Fruit fly (Drosophila melanogaster) whole organism, embryonic: ENCODE data around the gene Vti1a.

ENCODE experiments used
- Ada2b ChIP-seq: fragments of 200-800 bp; sonication (Bioruptor generic); IDR thresholded peaks from 2 replicates; pipeline ENCODE4 v1.3.6; 2022; ENCODE audit warnings: missing biosample characterization, missing genetic modification characterization
- B-H2 ChIP-seq: fragments of 200-800 bp; sonication (Bioruptor generic); optimal IDR thresholded peaks from 2 replicates; lab custom pipeline; 2018; ENCODE audit warnings: missing biosample characterization, mild to moderate bottlenecking, missing genetic modification characterization
- CG1603 ChIP-seq: fragments of 200-800 bp; sonication (Bioruptor generic); optimal IDR thresholded peaks from 2 replicates; lab custom pipeline; 2019; ENCODE audit warnings: missing biosample characterization, mild to moderate bottlenecking, missing genetic modification characterization, moderate library complexity
- CG1832 ChIP-seq: fragments of 200-800 bp; sonication (Bioruptor generic); optimal IDR thresholded peaks from 2 replicates; lab custom pipeline; 2017; ENCODE audit warnings: missing biosample characterization, mild to moderate bottlenecking, missing genetic modification characterization, inconsistent platforms
- CG2116 ChIP-seq: fragments of 200-800 bp; sonication (Bioruptor generic); optimal IDR thresholded peaks from 3 replicates; lab custom pipeline; 2018; ENCODE audit warnings: missing biosample characterization, mild to moderate bottlenecking, missing genetic modification characterization
- CG32532 ChIP-seq: fragments of 200-800 bp; sonication (Bioruptor generic); IDR thresholded peaks from 2 replicates; pipeline ENCODE4 v1.3.6; 2022; ENCODE audit warnings: missing biosample characterization, missing genetic modification characterization
- CG34376 ChIP-seq: fragments of 200-800 bp; sonication (Bioruptor generic); optimal IDR thresholded peaks from 2 replicates; lab custom pipeline; 2018; ENCODE audit warnings: missing biosample characterization, mild to moderate bottlenecking, missing genetic modification characterization
- CG3838 ChIP-seq: fragments of 200-800 bp; sonication (Bioruptor generic); optimal IDR thresholded peaks from 3 replicates; lab custom pipeline; 2016; ENCODE audit warnings: missing biosample characterization, missing genetic modification characterization
- CG42726 ChIP-seq: fragments of 200-800 bp; sonication (Bioruptor generic); IDR thresholded peaks from 2 replicates; pipeline ENCODE4 v1.3.6; 2022; ENCODE audit warnings: missing biosample characterization, missing genetic modification characterization; ENCODE audit not compliant: partially characterized antibody
- CG7786 ChIP-seq: fragments of 200-800 bp; sonication (Bioruptor generic); optimal IDR thresholded peaks from 2 replicates; lab custom pipeline; 2016; ENCODE audit warnings: missing biosample characterization, missing genetic modification characterization
- CG7839 ChIP-seq: fragments of 200-800 bp; sonication (Bioruptor generic); optimal IDR thresholded peaks from 3 replicates; lab custom pipeline; 2018; ENCODE audit warnings: missing biosample characterization, mild to moderate bottlenecking, missing genetic modification characterization, moderate library complexity
- CG8290 ChIP-seq, 3 experiments: fragments of 200-800 bp; sonication (Bioruptor generic); optimal IDR thresholded peaks; 2 replicates each; lab custom pipeline; 2016 to 2019; ENCODE audit warnings: missing biosample characterization in 3 of 3, missing genetic modification characterization in 3 of 3, mild to moderate bottlenecking in 2 of 3, moderate library complexity in 1 of 3
- Dad ChIP-seq: fragments of 200-800 bp; sonication (Bioruptor generic); optimal IDR thresholded peaks from 3 replicates; lab custom pipeline; 2016; ENCODE audit warnings: missing biosample characterization, missing genetic modification characterization
- Deaf1 ChIP-seq: fragments of 200-800 bp; optimal IDR thresholded peaks from 3 replicates; lab custom pipeline; 2019; ENCODE audit warnings: missing biosample characterization, mild to moderate bottlenecking, missing genetic modification characterization, moderate library complexity
- Dref ChIP-seq: fragments of 200-800 bp; sonication (Bioruptor generic); IDR thresholded peaks from 2 replicates; pipeline ENCODE4 v1.3.6; 2022; ENCODE audit warnings: missing biosample characterization, missing genetic modification characterization
- Ets97D ChIP-seq: fragments of 200-800 bp; sonication (Bioruptor generic); optimal IDR thresholded peaks from 3 replicates; lab custom pipeline; 2016; ENCODE audit warnings: missing biosample characterization, missing genetic modification characterization
- GATAe ChIP-seq: fragments of 200-800 bp; sonication (Bioruptor generic); conservative IDR thresholded peaks from 2 replicates; pipeline ENCODE4 v1.3.6; 2022; ENCODE audit warnings: missing biosample characterization, missing genetic modification characterization
- Hsf ChIP-seq: fragments of 200-800 bp; sonication (Bioruptor generic); optimal IDR thresholded peaks from 3 replicates; lab custom pipeline; 2016; ENCODE audit warnings: missing biosample characterization, missing genetic modification characterization
- Lhr ChIP-seq: fragments of 200-800 bp; sonication (Bioruptor generic); optimal IDR thresholded peaks from 3 replicates; lab custom pipeline; 2017; ENCODE audit warnings: mild to moderate bottlenecking, missing biosample characterization, missing genetic modification reagents, missing genetic modification characterization
- Med ChIP-seq: fragments of 200-800 bp; sonication (Bioruptor generic); peaks from one replicate; lab custom pipeline; 2016; ENCODE audit warnings: missing biosample characterization, missing genetic modification characterization, mild to moderate bottlenecking, inconsistent platforms, moderate library complexity
- NC2α ChIP-seq: fragments of 200-800 bp; sonication (Bioruptor generic); optimal IDR thresholded peaks from 2 replicates; lab custom pipeline; 2016; ENCODE audit warnings: missing biosample characterization, missing genetic modification characterization
- NfI ChIP-seq: fragments of 200-800 bp; sonication (Bioruptor generic); optimal IDR thresholded peaks from 3 replicates; lab custom pipeline; 2018; ENCODE audit warnings: missing biosample characterization, mild to moderate bottlenecking, missing genetic modification characterization, moderate library complexity
- Ravus ChIP-seq: fragments of 200-800 bp; sonication (Bioruptor generic); IDR thresholded peaks from 2 replicates; pipeline ENCODE4 v1.3.6; 2022; ENCODE audit warnings: missing biosample characterization, missing genetic modification characterization
- Sry-δ ChIP-seq: fragments of 200-800 bp; sonication (Bioruptor generic); optimal IDR thresholded peaks from 2 replicates; lab custom pipeline; 2016; ENCODE audit warnings: missing biosample characterization, missing genetic modification characterization
- Trl ChIP-seq, 3 experiments: fragments of >200 bp in 2 of 3; fragments of 200-800 bp in 1 of 3; sonication (Bioruptor generic) in 1 of 3; optimal IDR thresholded peaks; 2 replicates in 1 of 3; 3 replicates in 2 of 3; lab custom pipeline; 2016 to 2017; ENCODE audit warnings: missing biosample characterization in 1 of 3, missing genetic modification characterization in 1 of 3
- Vsx1 ChIP-seq: fragments of 200-800 bp; sonication (Bioruptor generic); optimal IDR thresholded peaks from 2 replicates; lab custom pipeline; 2017; ENCODE audit warnings: missing biosample characterization, mild to moderate bottlenecking, missing genetic modification characterization, missing genetic modification reagents
- bab2 ChIP-seq: fragments of 200-800 bp; sonication (Bioruptor generic); optimal IDR thresholded peaks from 2 replicates; lab custom pipeline; 2016; ENCODE audit warnings: missing biosample characterization, missing genetic modification characterization
- cas ChIP-seq: fragments of 200-800 bp; sonication (Bioruptor generic); IDR thresholded peaks from 2 replicates; pipeline ENCODE4 v1.3.6; 2022; ENCODE audit warnings: missing biosample characterization, missing genetic modification characterization
- chif ChIP-seq, 2 experiments: fragments of 200-800 bp; sonication (Bioruptor generic); optimal IDR thresholded peaks; 3 replicates each; lab custom pipeline; 2016; ENCODE audit warnings: missing biosample characterization in 2 of 2, missing genetic modification characterization in 2 of 2
- ci ChIP-seq: fragments of 200-800 bp; sonication (Bioruptor generic); IDR thresholded peaks from 3 replicates; pipeline ENCODE4 v1.3.6; 2022; ENCODE audit warnings: missing biosample characterization, missing genetic modification characterization
- ftz-f1 ChIP-seq: fragments of 200-800 bp; sonication (Bioruptor generic); optimal IDR thresholded peaks from 2 replicates; lab custom pipeline; 2016; ENCODE audit warnings: missing biosample characterization, missing genetic modification characterization
- gsb ChIP-seq: fragments of 200-800 bp; sonication (Bioruptor generic); IDR thresholded peaks from 2 replicates; pipeline ENCODE4 v1.3.6; 2022; ENCODE audit warnings: missing biosample characterization, missing genetic modification characterization
- hb ChIP-seq: fragments of 200-800 bp; sonication (Bioruptor generic); IDR thresholded peaks from 3 replicates; pipeline ENCODE4 v1.3.6; 2022; ENCODE audit warnings: missing biosample characterization, missing genetic modification characterization; ENCODE audit not compliant: partially characterized antibody
- hkb ChIP-seq, 2 experiments: fragments of 200-800 bp in 1 of 2; fragments of >200 bp in 1 of 2; sonication (Bioruptor generic) in 1 of 2; IDR thresholded peaks in 1 of 2; optimal IDR thresholded peaks in 1 of 2; 2 replicates each; pipeline versions ENCODE4 v1.3.6 to Lab custom; 2017 to 2022; ENCODE audit warnings: missing biosample characterization in 1 of 2, missing genetic modification characterization in 1 of 2
- inv ChIP-seq: fragments of 200-800 bp; sonication (Bioruptor generic); IDR thresholded peaks from 2 replicates; pipeline ENCODE4 v1.3.6; 2022; ENCODE audit warnings: missing biosample characterization, missing genetic modification characterization; ENCODE audit not compliant: partially characterized antibody
- lbe ChIP-seq: fragments of 200-800 bp; sonication (Bioruptor generic); optimal IDR thresholded peaks from 2 replicates; lab custom pipeline; 2016; ENCODE audit warnings: missing biosample characterization, mild to moderate bottlenecking, missing genetic modification characterization
- maf-S ChIP-seq: fragments of 200-800 bp; sonication (Bioruptor generic); optimal IDR thresholded peaks from 2 replicates; lab custom pipeline; 2016; ENCODE audit warnings: missing biosample characterization, missing genetic modification characterization
- nom ChIP-seq: fragments of 200-800 bp; sonication (Bioruptor generic); optimal IDR thresholded peaks from 2 replicates; lab custom pipeline; 2017; ENCODE audit warnings: missing biosample characterization, missing genetic modification characterization, mild to moderate bottlenecking, moderate library complexity, missing genetic modification reagents
- onecut ChIP-seq: fragments of 200-800 bp; sonication (Bioruptor generic); IDR thresholded peaks from 2 replicates; pipeline ENCODE4 v1.3.6; 2022; ENCODE audit warnings: missing biosample characterization, missing genetic modification characterization
- pb ChIP-seq: fragments of 200-800 bp; sonication (Bioruptor generic); optimal IDR thresholded peaks from 3 replicates; lab custom pipeline; 2016; ENCODE audit warnings: missing biosample characterization, missing genetic modification characterization
- psq ChIP-seq: fragments of 200-800 bp; sonication (Bioruptor generic); optimal IDR thresholded peaks from 2 replicates; lab custom pipeline; 2017; ENCODE audit warnings: missing biosample characterization, missing genetic modification characterization
- pzg ChIP-seq: fragments of 200-800 bp; sonication (Bioruptor generic); optimal IDR thresholded peaks from 3 replicates; lab custom pipeline; 2018; ENCODE audit warnings: missing biosample characterization, mild to moderate bottlenecking, missing genetic modification characterization, moderate library complexity
- sd ChIP-seq: fragments of 200-800 bp; sonication (Bioruptor generic); optimal IDR thresholded peaks from 3 replicates; lab custom pipeline; 2018; ENCODE audit warnings: missing biosample characterization, mild to moderate bottlenecking, missing genetic modification characterization, moderate library complexity
- slbo ChIP-seq: fragments of 200-800 bp; sonication (Bioruptor generic); IDR thresholded peaks from 2 replicates; pipeline ENCODE4 v1.3.6; 2022; ENCODE audit warnings: missing biosample characterization, missing genetic modification characterization
- tap ChIP-seq: fragments of 200-800 bp; optimal IDR thresholded peaks from 3 replicates; lab custom pipeline; 2019; ENCODE audit warnings: missing biosample characterization, mild to moderate bottlenecking, missing genetic modification characterization, moderate library complexity
- zen ChIP-seq: fragments of 200-800 bp; sonication (Bioruptor generic); optimal IDR thresholded peaks from 3 replicates; lab custom pipeline; 2018; ENCODE audit warnings: missing biosample characterization, mild to moderate bottlenecking, missing genetic modification characterization, moderate library complexity

The Vti1a gene

DNA sequence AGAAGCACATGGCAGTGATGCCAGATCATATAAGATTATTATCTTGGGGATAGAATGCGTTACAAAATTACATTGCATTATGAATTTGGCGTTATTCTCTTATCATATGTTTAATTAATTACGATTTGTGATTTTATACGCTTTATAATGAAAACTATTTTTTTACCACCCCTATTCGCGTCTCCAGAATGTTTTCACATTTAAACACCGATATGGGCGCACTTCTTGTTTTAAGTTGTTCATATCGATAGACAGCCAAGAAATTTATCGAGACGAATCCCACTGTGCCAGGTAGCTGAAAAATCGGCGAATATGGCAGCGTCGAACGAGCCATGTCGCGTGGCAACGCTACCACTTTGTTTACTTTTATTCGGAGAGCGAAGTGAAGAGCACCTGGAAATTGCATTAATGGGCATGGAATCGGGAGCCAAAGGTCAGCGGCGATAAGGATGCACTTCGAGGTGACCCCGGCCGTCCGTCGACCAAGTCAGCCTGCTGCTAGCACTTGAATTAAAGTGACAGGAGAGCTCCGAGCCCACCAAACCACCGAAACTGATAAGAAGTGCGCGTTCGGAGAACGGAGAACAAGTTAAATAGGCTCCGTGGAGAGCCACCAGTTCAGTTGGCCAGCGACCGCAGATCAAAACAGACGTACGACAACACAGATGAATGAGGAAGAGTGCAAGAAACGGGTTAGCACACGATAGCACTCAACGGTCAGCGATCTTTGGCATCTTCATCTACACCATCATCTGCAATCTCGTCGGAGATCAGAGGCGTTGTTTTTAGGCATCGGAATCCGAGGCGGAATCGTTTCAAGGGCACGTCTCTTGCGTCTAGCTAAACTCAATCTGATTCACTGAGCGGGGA, 44.3 kb downstream of the Vti1a start, which contains the start of gene Gale (continued):
- no peak for TF ChIP-seq Ravus (GFP tag; lab: Robert Waterston, UW)
- no peak for TF ChIP-seq psq (GFP tag; lab: Kevin White, UChicago)
- no peak for TF ChIP-seq CG7786 (GFP tag; lab: Kevin White, UChicago)
- TF ChIP-seq Vsx1 (GFP tag; lab: Kevin White, UChicago): no peak
- TF ChIP-seq maf-S (GFP tag; lab: Kevin White, UChicago): no peak
- TF ChIP-seq bab2 (GFP tag; lab: Kevin White, UChicago): peak; percentile 68
- TF ChIP-seq chif (GFP tag; optimal IDR thresholded peaks at IDR 0.05; lab: Kevin White, UChicago): no peak
- TF ChIP-seq tap (tag; lab: Kevin White, UChicago): no peak
- peak; percentile 63 to 80 for TF ChIP-seq Trl (optimal IDR thresholded peaks at IDR 0.05; lab: Kevin White, UChicago)
- TF ChIP-seq Trl (GFP tag; optimal IDR thresholded peaks at IDR 0.05; lab: Kevin White, UChicago): no peak
- TF ChIP-seq hkb (optimal IDR thresholded peaks at IDR 0.05; lab: Kevin White, UChicago): peak; percentile 92
- 0 out of 2 replicates have a peak, but pooled peaks have one; percentile 35 for TF ChIP-seq hkb (GFP tag; IDR thresholded peaks at IDR 0.05; lab: Robert Waterston, UW)
- peak; percentile 34 for TF ChIP-seq CG7839 (tag; lab: Kevin White, UChicago)
- TF ChIP-seq cas (GFP tag; lab: Robert Waterston, UW): 0 out of 2 replicates have a peak, but pooled peaks have one; percentile 7
- TF ChIP-seq nom: peak; percentile 72
- peak; percentile 48; the same call in 1 of the 3 replicates for TF ChIP-seq ci (GFP tag; lab: Robert Waterston, UW)
- TF ChIP-seq Hsf (GFP tag; lab: Kevin White, UChicago): no peak
- peak; percentile 87 for TF ChIP-seq Dref (GFP tag; lab: Robert Waterston, UW)
- TF ChIP-seq CG32532 (GFP tag; lab: Robert Waterston, UW): peak; percentile 24; the same call in 1 of the 2 replicates
- TF ChIP-seq Ada2b: peak; percentile 4; the same call in 1 of the 2 replicates
- TF ChIP-seq GATAe (GFP tag; lab: Robert Waterston, UW): peak; percentile 58
- peak; percentile 24; the same call in 1 of the 3 replicates for TF ChIP-seq hb (GFP tag; lab: Robert Waterston, UW)
- TF ChIP-seq Lhr (GFP tag; lab: Kevin White, UChicago): peak; percentile 50
- no peak for TF ChIP-seq zen (tag; lab: Kevin White, UChicago)
- peak; percentile 72 for TF ChIP-seq CG34376 (GFP tag; lab: Kevin White, UChicago)
- TF ChIP-seq CG3838 (GFP tag; lab: Kevin White, UChicago): no peak
- no peak for TF ChIP-seq pb (GFP tag; lab: Kevin White, UChicago)
- peak; percentile 27 for TF ChIP-seq CG1603 (tag; lab: Kevin White, UChicago)
- no peak for TF ChIP-seq NC2α (GFP tag; lab: Kevin White, UChicago)
- peak; percentile 70 for TF ChIP-seq pzg
- TF ChIP-seq Sry-δ (GFP tag; lab: Kevin White, UChicago): peak; percentile 61
- no peak; the same call in 1 of the 2 replicates for TF ChIP-seq gsb (GFP tag; lab: Robert Waterston, UW)
- TF ChIP-seq Dad (GFP tag; lab: Kevin White, UChicago): peak; percentile 30
- peak; percentile 43 for TF ChIP-seq CG2116 (GFP tag; lab: Kevin White, UChicago)
- TF ChIP-seq CG8290 (GFP tag; optimal IDR thresholded peaks at IDR 0.05; lab: Kevin White, UChicago): no peak
- peak in 1 of 2 experiments; percentile 18 for TF ChIP-seq CG8290 (tag; optimal IDR thresholded peaks at IDR 0.05; lab: Kevin White, UChicago)
- TF ChIP-seq ftz-f1: peak; percentile 68
- peak; percentile 43; the same call in 1 of the 2 replicates for TF ChIP-seq inv (GFP tag; lab: Robert Waterston, UW)
- peak; percentile 85 for TF ChIP-seq Ets97D
- peak; percentile 47 for TF ChIP-seq Deaf1 (tag; lab: Kevin White, UChicago)
- TF ChIP-seq slbo (GFP tag; lab: Robert Waterston, UW): peak; percentile 20; the same call in 1 of the 2 replicates
- TF ChIP-seq CG1832 (GFP tag; lab: Kevin White, UChicago): no peak
- TF ChIP-seq NfI (GFP tag; lab: Kevin White, UChicago): no peak
- peak; percentile 90 for TF ChIP-seq Med (GFP tag; lab: Kevin White, UChicago)
- TF ChIP-seq lbe (GFP tag; lab: Kevin White, UChicago): no peak
- peak; percentile 45; the same call in 1 of the 2 replicates for TF ChIP-seq CG42726
- TF ChIP-seq B-H2: no peak
- peak; percentile 38; the same call in 1 of the 2 replicates for TF ChIP-seq onecut (GFP tag; lab: Robert Waterston, UW)
- peak; percentile 70 for TF ChIP-seq sd (tag; lab: Kevin White, UChicago)
